Fruit fly (Drosophila melanogaster) whole organism, adult: ENCODE results near the gene COX6AL2.

ENCODE experiments used
- CG11617 ChIP-seq: fragments of 200-800 bp; sonication (Bioruptor generic); optimal IDR thresholded peaks from 2 replicates; lab custom pipeline; 2017; ENCODE audit warnings: mild to moderate bottlenecking, missing biosample characterization, missing genetic modification reagents, missing genetic modification characterization
- CG12768 ChIP-seq: fragments of 200-800 bp; sonication (Bioruptor generic); optimal IDR thresholded peaks from 2 replicates; lab custom pipeline; 2017; ENCODE audit warnings: missing biosample characterization, missing genetic modification characterization, mild to moderate bottlenecking, moderate library complexity, missing genetic modification reagents
- CG14711 ChIP-seq: fragments of 200-800 bp; sonication (Bioruptor generic); optimal IDR thresholded peaks from 2 replicates; lab custom pipeline; 2018; ENCODE audit warnings: missing biosample characterization, mild to moderate bottlenecking, missing genetic modification characterization, moderate library complexity
- CG5204 ChIP-seq: fragments of 200-800 bp; sonication (Bioruptor generic); optimal IDR thresholded peaks from 2 replicates; lab custom pipeline; 2016; ENCODE audit warnings: missing biosample characterization, missing genetic modification characterization
- CG7045 ChIP-seq: fragments of 200-800 bp; sonication (Bioruptor generic); optimal IDR thresholded peaks from 2 replicates; lab custom pipeline; 2017; ENCODE audit warnings: missing biosample characterization, mild to moderate bottlenecking, missing genetic modification characterization
- Hr96 ChIP-seq: fragments of 200-800 bp; sonication (Bioruptor generic); optimal IDR thresholded peaks from 2 replicates; lab custom pipeline; 2016; ENCODE audit warnings: missing biosample characterization, missing genetic modification characterization
- Mnt ChIP-seq: fragments of 200-800 bp; sonication (Bioruptor generic); optimal IDR thresholded peaks from 2 replicates; lab custom pipeline; 2016; ENCODE audit warnings: missing biosample characterization, mild to moderate bottlenecking, missing genetic modification characterization
- cic ChIP-seq: fragments of 200-800 bp; sonication (Bioruptor generic); optimal IDR thresholded peaks from 2 replicates; lab custom pipeline; 2017; ENCODE audit warnings: missing biosample characterization, mild to moderate bottlenecking, missing genetic modification characterization, moderate library complexity
- cnc ChIP-seq, 2 experiments: fragments of >200 bp; optimal IDR thresholded peaks; 2 replicates each; lab custom pipeline; 2017
- kay ChIP-seq: fragments of 200-800 bp; sonication (Bioruptor generic); peaks from one replicate; lab custom pipeline; 2016; ENCODE audit warnings: missing biosample characterization, missing genetic modification characterization, borderline replicate concordance
- ovo ChIP-seq: fragments of 200-800 bp; sonication (Bioruptor generic); optimal IDR thresholded peaks from 2 replicates; lab custom pipeline; 2016; ENCODE audit warnings: missing biosample characterization, missing genetic modification characterization
- pad ChIP-seq: fragments of 200-800 bp; sonication (Bioruptor generic); optimal IDR thresholded peaks from 3 replicates; lab custom pipeline; 2017; ENCODE audit warnings: missing biosample characterization, missing genetic modification characterization, mild to moderate bottlenecking, moderate library complexity, missing genetic modification reagents
- toe ChIP-seq: fragments of 200-800 bp; sonication (Bioruptor generic); optimal IDR thresholded peaks from 2 replicates; lab custom pipeline; 2016; ENCODE audit warnings: missing biosample characterization, missing genetic modification characterization

- no peak for TF ChIP-seq Mnt (GFP tag; lab: Kevin White, UChicago)
- TF ChIP-seq kay (GFP tag; lab: Kevin White, UChicago), result no peak
- no peak for TF ChIP-seq CG14711 (tag; lab: Kevin White, UChicago)
- TF ChIP-seq cnc (optimal IDR thresholded peaks at IDR 0.05; lab: Kevin White, UChicago), result no peak
- no peak for TF ChIP-seq CG12768 (GFP tag; lab: Kevin White, UChicago)
- no peak for TF ChIP-seq cic (GFP tag; lab: Kevin White, UChicago)
- no peak for TF ChIP-seq Hr96 (GFP tag; lab: Kevin White, UChicago)
- no peak for TF ChIP-seq CG11617 (GFP tag; lab: Kevin White, UChicago)
- no peak for TF ChIP-seq ovo (GFP tag; lab: Kevin White, UChicago)
- TF ChIP-seq CG7045 (GFP tag; lab: Kevin White, UChicago), result no peak
- no peak for TF ChIP-seq pad (GFP tag; lab: Kevin White, UChicago)
- TF ChIP-seq CG5204 (GFP tag; lab: Kevin White, UChicago), result no peak
- TF ChIP-seq toe (GFP tag; lab: Kevin White, UChicago), result no peak
Observed at dm6 chr3L:18901411-18901810, 12.5 kb downstream of the COX6AL2 start, which contains the start of the genes arx and CG6843.
